Worm (Caenorhabditis elegans): ENCODE data around the gene C49C3.10.

- no peak for TF ChIP-seq elt-2 (tag; optimal IDR thresholded peaks at IDR 0.05)
- TF ChIP-seq mdl-1 (tag; optimal IDR thresholded peaks at IDR 0.05), result no peak
- TF ChIP-seq nhr-77 (tag; optimal IDR thresholded peaks at IDR 0.05), result no peak
- TF ChIP-seq nhr-76 (tag; optimal IDR thresholded peaks at IDR 0.05), result no peak
- TF ChIP-seq tbx-2 (tag; optimal IDR thresholded peaks at IDR 0.05), result no peak
- TF ChIP-seq jun-1 (tag; optimal IDR thresholded peaks at IDR 0.05), result no peak
Measured at ce11 chrIV:17311842-17312241, 26.9 kb downstream of the C49C3.10 start, which contains the start of gene snf-9.

Data from whole organism, L3 larva.